Worm (Caenorhabditis elegans) whole organism, L4 larva: ENCODE results near the gene Y53F4A.2.

Experiments used
- ceh-28 ChIP-seq: fragments of 150-350 bp; optimal IDR thresholded peaks from 2 replicates; lab custom pipeline; 2014; ENCODE audit warnings: missing biosample characterization, missing genetic modification reagents, missing genetic modification characterization
- daf-12 ChIP-seq: fragments of 150-350 bp; optimal IDR thresholded peaks from 2 replicates; lab custom pipeline; 2014; ENCODE audit warnings: missing biosample characterization, missing genetic modification reagents, missing genetic modification characterization
- fos-1 ChIP-seq: fragments of 150-350 bp; optimal IDR thresholded peaks from 2 replicates; lab custom pipeline; 2014; ENCODE audit warnings: missing biosample characterization, missing genetic modification characterization
- nhr-11 ChIP-seq: fragments of 150-350 bp; optimal IDR thresholded peaks from 2 replicates; lab custom pipeline; 2014; ENCODE audit warnings: missing biosample characterization, missing genetic modification characterization
- snpc-4 ChIP-seq: fragments of 150-350 bp; optimal IDR thresholded peaks from 2 replicates; lab custom pipeline; 2014; ENCODE audit warnings: missing biosample characterization, missing genetic modification characterization

DNA sequence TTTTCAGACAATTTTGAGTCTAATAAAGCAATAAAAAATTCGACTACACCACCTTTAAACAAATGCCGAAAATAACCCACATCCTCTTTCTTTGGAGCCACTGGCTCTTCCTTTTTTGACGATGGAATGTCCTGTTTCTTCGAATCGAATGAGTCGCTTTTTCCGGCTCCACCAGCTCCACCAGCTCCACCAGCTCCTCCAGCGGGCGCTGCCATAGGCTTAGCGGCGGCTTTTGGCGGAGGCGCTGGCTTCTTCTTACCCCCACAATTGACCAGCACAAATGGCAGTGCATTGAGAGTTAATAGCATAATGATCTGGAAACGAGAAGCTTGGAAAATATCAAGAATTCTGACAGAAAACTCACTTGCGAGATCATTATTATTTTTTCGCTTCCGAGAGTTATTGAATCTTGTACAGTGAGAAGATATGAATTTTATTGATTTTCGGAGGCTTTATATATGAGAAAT, at the start of gene Y53F4A.2:
- TF ChIP-seq fos-1 (tag; lab: Kevin White, UChicago) = no peak
- TF ChIP-seq nhr-11 (tag; lab: Kevin White, UChicago) = no peak
- no peak for TF ChIP-seq daf-12
- TF ChIP-seq snpc-4 (tag; lab: Kevin White, UChicago) = no peak
- TF ChIP-seq ceh-28 (tag; lab: Kevin White, UChicago) = no peak
